Fruit fly (Drosophila melanogaster): ENCODE results near the gene cv-c.

DNA sequence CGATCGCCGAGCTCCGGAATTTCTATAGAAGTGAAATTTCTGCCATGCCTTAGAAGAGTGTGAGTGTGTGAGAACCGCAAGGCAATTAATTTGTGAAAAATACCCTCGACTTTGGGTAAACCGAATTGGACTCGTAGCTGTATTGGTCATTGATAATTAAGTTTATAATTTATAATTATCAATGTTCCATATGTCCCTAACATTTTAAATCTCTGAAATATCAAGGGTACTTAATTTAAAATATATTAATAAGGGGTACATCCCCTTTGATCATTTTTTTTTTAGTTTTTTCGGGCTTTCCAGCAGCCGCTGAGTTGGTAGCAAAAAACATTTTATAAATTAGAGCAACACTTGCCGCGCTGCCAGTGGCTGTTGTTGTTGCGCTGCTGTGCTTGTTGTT, 23.6 kb upstream of the cv-c start:
- peak; percentile 55 for TF ChIP-seq CG32006 (GFP tag; optimal IDR thresholded peaks at IDR 0.05)
- no peak for TF ChIP-seq CG8319 (GFP tag; optimal IDR thresholded peaks at IDR 0.05)
- TF ChIP-seq CG3032 (tag; optimal IDR thresholded peaks at IDR 0.05): no peak
- no peak for TF ChIP-seq pdm3 (GFP tag; optimal IDR thresholded peaks at IDR 0.05)
- no peak for TF ChIP-seq Blimp-1 (GFP tag; optimal IDR thresholded peaks at IDR 0.05)
- no peak for TF ChIP-seq Hr39 (GFP tag; optimal IDR thresholded peaks at IDR 0.05)
- TF ChIP-seq CG1621 (tag; optimal IDR thresholded peaks at IDR 0.05): no peak
- TF ChIP-seq CG6854 (GFP tag; optimal IDR thresholded peaks at IDR 0.05): no peak
- no peak for TF ChIP-seq CG7368 (GFP tag; optimal IDR thresholded peaks at IDR 0.05)
- no peak for TF ChIP-seq acj6 (GFP tag; optimal IDR thresholded peaks at IDR 0.05)

Data from whole organism, prepupa.